Worm (Caenorhabditis elegans): ENCODE measurements around the gene Y67D8C.7.

- TF ChIP-seq aly-2 (tag; optimal IDR thresholded peaks at IDR 0.05) (no peak), jun-1 (tag; optimal IDR thresholded peaks at IDR 0.05) (no peak), pqm-1 (tag; optimal IDR thresholded peaks at IDR 0.05) (no peak)
Measured at ce11 chrIV:3091112-3091511, 24.4 kb upstream of the Y67D8C.7 start.
